Fruit fly (Drosophila melanogaster): ENCODE data around the gene CG43773.

CG43773 gene

DNA sequence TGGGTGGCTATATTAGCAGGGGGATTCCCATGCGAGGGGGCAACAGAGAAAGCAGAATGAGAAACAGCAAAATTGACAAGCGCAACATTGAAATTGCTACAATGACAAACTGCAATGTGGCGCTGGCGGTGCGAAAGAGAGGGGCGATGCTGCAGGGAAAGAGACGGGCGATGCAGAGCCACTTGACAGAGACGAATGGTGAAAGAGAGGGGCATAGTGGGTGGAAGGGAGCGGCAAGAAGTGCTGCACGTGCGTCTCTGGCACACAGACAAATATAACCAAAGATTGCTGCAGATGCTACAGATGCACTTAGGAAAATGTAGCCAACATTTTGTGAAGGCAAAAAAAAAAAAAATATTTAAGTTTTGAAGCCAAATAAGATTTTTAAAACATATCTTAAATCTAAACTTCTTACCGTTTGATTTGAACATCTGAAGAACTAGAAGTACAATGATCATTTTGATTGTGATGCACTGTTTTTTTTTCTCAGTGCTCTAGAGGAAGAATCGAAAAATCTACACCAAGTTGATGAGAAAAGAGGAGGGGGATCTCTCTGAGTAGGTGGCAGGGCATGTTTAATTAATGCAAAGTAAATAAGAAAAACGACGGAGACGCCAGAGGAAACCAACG lies 37.8 kb downstream of the CG43773 start (continued):
- TF ChIP-seq CG4854 (GFP tag; optimal IDR thresholded peaks at IDR 0.05) (peak; percentile 12), CG3281 (GFP tag; optimal IDR thresholded peaks at IDR 0.05) (no peak), CG2875 (GFP tag; optimal IDR thresholded peaks at IDR 0.05) (peak; percentile 70), org-1 (GFP tag; optimal IDR thresholded peaks at IDR 0.05) (peak; percentile 2), CG3726 (GFP tag; IDR thresholded peaks at IDR 0.05) (peak; percentile 72; the same call in 2 of the 3 replicates), onecut (GFP tag; IDR thresholded peaks at IDR 0.05) (peak; percentile 53), Neu2 (GFP tag; optimal IDR thresholded peaks at IDR 0.05; ENCODE audit: borderline replicate concordance) (no peak), CG12942 (GFP tag; optimal IDR thresholded peaks at IDR 0.05) (peak; percentile 10), CG17568 (GFP tag; optimal IDR thresholded peaks at IDR 0.05) (peak; percentile 43), Nf-YA (GFP tag; IDR thresholded peaks at IDR 0.05) (no peak), Sin3A (optimal IDR thresholded peaks at IDR 0.05) (no peak), CG6854 (GFP tag; optimal IDR thresholded peaks at IDR 0.05) (no peak), wor (GFP tag; IDR thresholded peaks at IDR 0.05) (peak; percentile 69), eve (GFP tag; optimal IDR thresholded peaks at IDR 0.05) (peak in 1 of 2 experiments; percentile 66), slp2 (GFP tag; optimal IDR thresholded peaks at IDR 0.05) (peak; percentile 25), pb (GFP tag; optimal IDR thresholded peaks at IDR 0.05) (no peak), Gug (GFP tag; IDR thresholded peaks at IDR 0.05) (no peak), CG10267 (tag; optimal IDR thresholded peaks at IDR 0.05) (peak; percentile 62), CG15601 (tag; optimal IDR thresholded peaks at IDR 0.05) (peak; percentile 65), sug (tag; optimal IDR thresholded peaks at IDR 0.05) (no peak), Blimp-1 (GFP tag; optimal IDR thresholded peaks at IDR 0.05) (peak; percentile 80), Ptx1 (GFP tag; IDR thresholded peaks at IDR 0.05) (peak; percentile 38; the same call in 1 of the 2 replicates), CG12299 (tag; optimal IDR thresholded peaks at IDR 0.05) (no peak), Ets97D (GFP tag; optimal IDR thresholded peaks at IDR 0.05) (no peak), oc (tag; optimal IDR thresholded peaks at IDR 0.05) (peak; percentile 35), pros (GFP tag; optimal IDR thresholded peaks at IDR 0.05) (no peak), lola (GFP tag; optimal IDR thresholded peaks at IDR 0.05) (peak in 1 of 3 experiments; percentile 83), ab (GFP tag; optimal IDR thresholded peaks at IDR 0.05) (no peak), CG34224 (GFP tag; IDR thresholded peaks at IDR 0.05; ENCODE audit: partially characterized antibody) (no peak), Antp (GFP tag; optimal IDR thresholded peaks at IDR 0.05) (no peak), sqz (GFP tag; optimal IDR thresholded peaks at IDR 0.05) (peak; percentile 13), gce (GFP tag; IDR thresholded peaks at IDR 0.05) (0 out of 3 replicates have a peak, but pooled peaks have one; percentile 52), Dp (GFP tag; optimal IDR thresholded peaks at IDR 0.05) (no peak)

DNA sequence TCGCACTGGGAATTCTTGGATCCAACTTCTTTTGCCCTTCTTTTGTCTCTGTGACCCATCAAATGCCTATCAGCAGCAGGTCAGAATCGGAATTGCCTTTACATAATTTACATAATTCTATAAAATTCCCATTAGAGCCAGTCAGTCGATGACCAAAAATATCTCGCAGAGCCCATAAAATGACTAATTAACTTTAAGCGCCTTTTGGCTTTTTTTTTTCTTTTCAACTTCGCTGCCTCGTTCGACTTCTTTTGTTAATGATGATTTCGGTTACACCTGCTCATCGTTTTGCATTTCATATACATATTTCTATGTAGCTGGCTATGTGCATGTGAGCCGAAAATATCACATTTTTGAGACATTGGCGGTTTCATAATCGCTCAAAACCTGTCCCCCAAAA lies 44.3 kb downstream of the CG43773 start:
- TF ChIP-seq nerfin-2 (GFP tag; IDR thresholded peaks at IDR 0.05; ENCODE audit: partially characterized antibody), result no peak
- TF ChIP-seq wdn (GFP tag; IDR thresholded peaks at IDR 0.05), result no peak
- TF ChIP-seq Awh (GFP tag; IDR thresholded peaks at IDR 0.05), result peak; percentile 74; the same call in 1 of the 2 replicates
- no peak for TF ChIP-seq dm (GFP tag; optimal IDR thresholded peaks at IDR 0.05)
- TF ChIP-seq CG12769 (tag; optimal IDR thresholded peaks at IDR 0.05), result peak; percentile 35
- peak; percentile 91; the same call in 3 of the 4 replicates for TF ChIP-seq chinmo (GFP tag; IDR thresholded peaks at IDR 0.05; ENCODE audit: partially characterized antibody)
- no peak for TF ChIP-seq ATbp (GFP tag; optimal IDR thresholded peaks at IDR 0.05)
- peak; percentile 71 for TF ChIP-seq sd (tag; optimal IDR thresholded peaks at IDR 0.05)
- TF ChIP-seq sob (GFP tag; IDR thresholded peaks at IDR 0.05), result no peak
- TF ChIP-seq PHDP (tag; optimal IDR thresholded peaks at IDR 0.05), result no peak
- TF ChIP-seq zen2 (GFP tag; IDR thresholded peaks at IDR 0.05; ENCODE audit: partially characterized antibody), result no peak
- TF ChIP-seq Adf1 (GFP tag; IDR thresholded peaks at IDR 0.05), result no peak
- TF ChIP-seq CG5953 (GFP tag; IDR thresholded peaks at IDR 0.05), result no peak
- TF ChIP-seq gsb (GFP tag; IDR thresholded peaks at IDR 0.05), result no peak
- TF ChIP-seq Vsx1 (GFP tag; optimal IDR thresholded peaks at IDR 0.05), result peak; percentile 14
- peak; percentile 55 for TF ChIP-seq CG7745 (tag; optimal IDR thresholded peaks at IDR 0.05)
- no peak for TF ChIP-seq Xbp1 (GFP tag; optimal IDR thresholded peaks at IDR 0.05)
- no peak for TF ChIP-seq dati (GFP tag; IDR thresholded peaks at IDR 0.05)
- peak; percentile 42 for TF ChIP-seq oc (tag; optimal IDR thresholded peaks at IDR 0.05)

All from whole organism, embryonic.